Worm (Caenorhabditis elegans): ENCODE measurements around the gene Y22D7AL.7.

Y22D7AL.7 gene

ce11 chrIII:1578566-1578965 is 2.0 kb downstream of the Y22D7AL.7 start:
- no peak for TF ChIP-seq alr-1 (tag; optimal IDR thresholded peaks at IDR 0.05)
- TF ChIP-seq lsy-2 (tag; optimal IDR thresholded peaks at IDR 0.05) = no peak
- TF ChIP-seq R02D3.7 (tag; optimal IDR thresholded peaks at IDR 0.05) = no peak
- TF ChIP-seq aly-2 (tag; optimal IDR thresholded peaks at IDR 0.05) = no peak

ce11 chrIII:1579001-1579400 is 2.5 kb downstream of the Y22D7AL.7 start:
- TF ChIP-seq peb-1 (tag; optimal IDR thresholded peaks at IDR 0.05) (no peak), ztf-4 (tag; optimal IDR thresholded peaks at IDR 0.05) (no peak), sma-9 (GFP tag; optimal IDR thresholded peaks at IDR 0.05) (no peak), sma-9 (tag; optimal IDR thresholded peaks at IDR 0.05) (no peak), blmp-1 (tag; optimal IDR thresholded peaks at IDR 0.05; ENCODE audit: insufficient read depth) (no peak), unc-62 (GFP tag; optimal IDR thresholded peaks at IDR 0.05) (no peak), mdl-1 (tag; optimal IDR thresholded peaks at IDR 0.05) (no peak), mbf-1 (tag; optimal IDR thresholded peaks at IDR 0.05) (no peak), sma-3 (GFP tag; optimal IDR thresholded peaks at IDR 0.05) (no peak), nhr-12 (tag; optimal IDR thresholded peaks at IDR 0.05) (no peak), lin-39 (tag; optimal IDR thresholded peaks at IDR 0.05) (no peak)

ce11 chrIII:1580142-1580541 is 3.6 kb downstream of the Y22D7AL.7 start:
- TF ChIP-seq snpc-4 (tag; optimal IDR thresholded peaks at IDR 0.05) = no peak

ce11 chrIII:1583529-1583928 is 7.0 kb downstream of the Y22D7AL.7 start:
- no peak for TF ChIP-seq zag-1 (tag; optimal IDR thresholded peaks at IDR 0.05)
- TF ChIP-seq lsy-2 (tag; optimal IDR thresholded peaks at IDR 0.05) = no peak
- TF ChIP-seq sma-9 (GFP tag; optimal IDR thresholded peaks at IDR 0.05) = no peak
- TF ChIP-seq sma-9 (tag; optimal IDR thresholded peaks at IDR 0.05) = no peak

- TF ChIP-seq unc-55 (GFP tag; optimal IDR thresholded peaks at IDR 0.05) (no peak), ztf-11 (tag; optimal IDR thresholded peaks at IDR 0.05) (no peak), gmeb-1 (tag; optimal IDR thresholded peaks at IDR 0.05) (no peak), crh-2 (tag; optimal IDR thresholded peaks at IDR 0.05) (no peak), nhr-237 (tag; optimal IDR thresholded peaks at IDR 0.05) (no peak), alr-1 (tag; optimal IDR thresholded peaks at IDR 0.05) (no peak), nhr-21 (tag; optimal IDR thresholded peaks at IDR 0.05) (no peak), nhr-11 (tag; optimal IDR thresholded peaks at IDR 0.05) (no peak), ceh-82 (tag; optimal IDR thresholded peaks at IDR 0.05) (no peak), Y55F3AM.14 (GFP tag; optimal IDR thresholded peaks at IDR 0.05) (no peak), unc-39 (tag; optimal IDR thresholded peaks at IDR 0.05) (no peak), sma-3 (GFP tag; optimal IDR thresholded peaks at IDR 0.05) (no peak), ceh-16 (tag; optimal IDR thresholded peaks at IDR 0.05) (no peak), elt-3 (tag; optimal IDR thresholded peaks at IDR 0.05) (no peak), nhr-23 (tag; optimal IDR thresholded peaks at IDR 0.05) (no peak), egl-27 (tag; optimal IDR thresholded peaks at IDR 0.05) (no peak), R02D3.7 (tag; optimal IDR thresholded peaks at IDR 0.05) (no peak), F13H6.1 (tag; optimal IDR thresholded peaks at IDR 0.05) (no peak), skn-1 (tag; optimal IDR thresholded peaks at IDR 0.05) (no peak)
These were observed 7.7 kb downstream of the Y22D7AL.7 start for ce11 chrIII:1584216-1584715.

ce11 chrIII:1591681-1592080 is 15.1 kb downstream of the Y22D7AL.7 start:
- TF ChIP-seq ztf-11 (tag; optimal IDR thresholded peaks at IDR 0.05) (no peak), lsy-2 (tag; optimal IDR thresholded peaks at IDR 0.05) (peak in 1 of 2 experiments; percentile 72), fos-1 (tag; optimal IDR thresholded peaks at IDR 0.05) (no peak), elt-1 (tag; optimal IDR thresholded peaks at IDR 0.05) (no peak), nhr-6 (tag; optimal IDR thresholded peaks at IDR 0.05) (no peak), sma-3 (GFP tag; optimal IDR thresholded peaks at IDR 0.05) (no peak), nhr-25 (tag; optimal IDR thresholded peaks at IDR 0.05) (no peak), unc-62 (GFP tag; optimal IDR thresholded peaks at IDR 0.05) (no peak), C34F6.9 (tag; optimal IDR thresholded peaks at IDR 0.05) (peak; percentile 47), F13H6.1 (tag; optimal IDR thresholded peaks at IDR 0.05) (no peak), nhr-12 (tag; optimal IDR thresholded peaks at IDR 0.05) (no peak), alr-1 (tag; optimal IDR thresholded peaks at IDR 0.05) (no peak), ztf-1 (GFP tag; conservative IDR thresholded peaks at IDR 0.05) (no peak), nhr-21 (tag; optimal IDR thresholded peaks at IDR 0.05) (no peak), snpc-4 (tag; optimal IDR thresholded peaks at IDR 0.05) (no peak), unc-55 (GFP tag; optimal IDR thresholded peaks at IDR 0.05) (peak; percentile 32), R02D3.7 (tag; optimal IDR thresholded peaks at IDR 0.05) (no peak), mab-5 (tag; optimal IDR thresholded peaks at IDR 0.05) (peak; percentile 8), mbf-1 (tag; optimal IDR thresholded peaks at IDR 0.05) (no peak), egl-27 (tag; optimal IDR thresholded peaks at IDR 0.05) (no peak), nhr-23 (tag; optimal IDR thresholded peaks at IDR 0.05) (no peak), sma-9 (GFP tag; optimal IDR thresholded peaks at IDR 0.05) (no peak), sma-9 (tag; optimal IDR thresholded peaks at IDR 0.05) (no peak), aly-2 (tag; optimal IDR thresholded peaks at IDR 0.05) (no peak), blmp-1 (tag; optimal IDR thresholded peaks at IDR 0.05; ENCODE audit: insufficient read depth) (no peak), lin-11 (tag; optimal IDR thresholded peaks at IDR 0.05) (no peak), peb-1 (tag; optimal IDR thresholded peaks at IDR 0.05) (no peak), lin-13 (GFP tag; optimal IDR thresholded peaks at IDR 0.05) (peak; percentile 49), ceh-82 (tag; optimal IDR thresholded peaks at IDR 0.05) (no peak), mdl-1 (tag; optimal IDR thresholded peaks at IDR 0.05) (no peak)

Data from whole organism, L2 larva.